Fruit fly (Drosophila melanogaster) Kc167 (cell line): ENCODE measurements around the gene Cp15.

Source experiments
- Sin3A ChIP-seq: fragments of >200 bp; optimal IDR thresholded peaks from 2 replicates; lab custom pipeline; 2018; ENCODE audit warnings: missing external identifiers
- h ChIP-seq: fragments of >200 bp; optimal IDR thresholded peaks from 3 replicates; lab custom pipeline; 2018; ENCODE audit warnings: missing external identifiers

- TF ChIP-seq h (lab: Kevin White, UChicago) (no peak), Sin3A (no peak)
These were observed 16.9 kb downstream of the Cp15 start, which contains the start of gene Prm for dm6 chr3L:8745210-8745609.
